Worm (Caenorhabditis elegans) whole organism, late embryonic: ENCODE measurements around the gene rbr-2.

Experiments used
- F13H6.1 ChIP-seq: sonication (generic microtip); optimal IDR thresholded peaks from 2 replicates; lab custom pipeline; 2016; ENCODE audit warnings: missing genetic modification characterization, missing compliant biosample characterization
- K02D7.2 ChIP-seq: sonication (generic microtip); optimal IDR thresholded peaks from 2 replicates; lab custom pipeline; 2017; ENCODE audit warnings: mild to moderate bottlenecking, missing genetic modification characterization, missing compliant biosample characterization
- K09A11.1 ChIP-seq: sonication (generic microtip); optimal IDR thresholded peaks from 2 replicates; lab custom pipeline; 2017; ENCODE audit warnings: antibody characterized with exemption, mild to moderate bottlenecking, missing genetic modification characterization, missing compliant biosample characterization; ENCODE audit not compliant: insufficient read depth
- T23F11.4 ChIP-seq: fragments of 200-800 bp; sonication (Bioruptor generic); optimal IDR thresholded peaks from 2 replicates; lab custom pipeline; 2018; ENCODE audit warnings: mild to moderate bottlenecking, missing genetic modification characterization, missing compliant biosample characterization
- ama-1 ChIP-seq: fragments of 150-350 bp; optimal IDR thresholded peaks from 2 replicates; lab custom pipeline; 2014
- ceh-2 ChIP-seq: sonication (generic microtip); optimal IDR thresholded peaks from 2 replicates; lab custom pipeline; 2016; ENCODE audit warnings: missing genotype, missing genetic modification characterization, missing compliant biosample characterization
- ceh-31 ChIP-seq: sonication (generic microtip); optimal IDR thresholded peaks from 2 replicates; lab custom pipeline; 2016; ENCODE audit warnings: missing genetic modification characterization, missing compliant biosample characterization
- ceh-48 ChIP-seq: sonication (generic microtip); optimal IDR thresholded peaks from 2 replicates; lab custom pipeline; 2016; ENCODE audit warnings: missing genetic modification characterization, inconsistent platforms, missing compliant biosample characterization
- ceh-6 ChIP-seq: fragments of 200-800 bp; sonication (Bioruptor generic); optimal IDR thresholded peaks from 2 replicates; lab custom pipeline; 2018; ENCODE audit warnings: mild to moderate bottlenecking, missing genetic modification characterization, missing compliant biosample characterization
- ceh-9 ChIP-seq: sonication (generic microtip); optimal IDR thresholded peaks from 2 replicates; lab custom pipeline; 2016; ENCODE audit warnings: mild to moderate bottlenecking, missing genetic modification characterization, inconsistent platforms, missing compliant biosample characterization
- che-1 ChIP-seq: sonication (generic microtip); optimal IDR thresholded peaks from 2 replicates; lab custom pipeline; 2016; ENCODE audit warnings: mild to moderate bottlenecking, missing genetic modification characterization, missing compliant biosample characterization
- dmd-4 ChIP-seq: sonication (generic microtip); optimal IDR thresholded peaks from 2 replicates; lab custom pipeline; 2016; ENCODE audit warnings: borderline replicate concordance, missing genetic modification characterization, missing compliant biosample characterization
- dve-1 ChIP-seq: sonication (generic microtip); optimal IDR thresholded peaks from 2 replicates; lab custom pipeline; 2017; ENCODE audit warnings: antibody characterized with exemption, mild to moderate bottlenecking, missing genetic modification characterization, missing compliant biosample characterization
- elt-2 ChIP-seq: sonication (generic microtip); optimal IDR thresholded peaks from 2 replicates; lab custom pipeline; 2016; ENCODE audit warnings: missing genetic modification reagents, missing genetic modification characterization, missing compliant biosample characterization
- elt-4 ChIP-seq: sonication (generic microtip); optimal IDR thresholded peaks from 2 replicates; lab custom pipeline; 2016; ENCODE audit warnings: missing genetic modification characterization, missing compliant biosample characterization
- eyg-1 ChIP-seq: sonication (generic microtip); optimal IDR thresholded peaks from 2 replicates; lab custom pipeline; 2016; ENCODE audit warnings: missing genotype, missing genetic modification characterization, missing compliant biosample characterization
- fax-1 ChIP-seq: sonication (generic microtip); optimal IDR thresholded peaks from 2 replicates; lab custom pipeline; 2016; ENCODE audit warnings: missing genotype, missing genetic modification characterization, missing compliant biosample characterization
- fkh-10 ChIP-seq: fragments of 150-350 bp; optimal IDR thresholded peaks from 2 replicates; lab custom pipeline; 2014; ENCODE audit warnings: missing biosample characterization, missing genetic modification reagents, missing genetic modification characterization
- hlh-13 ChIP-seq: fragments of 200-800 bp; sonication (Bioruptor generic); optimal IDR thresholded peaks from 2 replicates; lab custom pipeline; 2018; ENCODE audit warnings: mild to moderate bottlenecking, missing genetic modification characterization, missing compliant biosample characterization
- hlh-8 ChIP-seq: sonication (generic microtip); optimal IDR thresholded peaks from 2 replicates; lab custom pipeline; 2016; ENCODE audit warnings: missing genotype, missing genetic modification characterization, missing compliant biosample characterization
- npax-4 ChIP-seq: sonication (generic microtip); optimal IDR thresholded peaks from 2 replicates; lab custom pipeline; 2016; ENCODE audit warnings: missing genetic modification characterization, missing compliant biosample characterization
- odd-2 ChIP-seq: sonication (generic microtip); optimal IDR thresholded peaks from 2 replicates; lab custom pipeline; 2017; ENCODE audit warnings: antibody characterized with exemption, mild to moderate bottlenecking, missing genetic modification characterization, missing compliant biosample characterization
- pat-9 ChIP-seq: fragments of 200-800 bp; sonication (Bioruptor generic); optimal IDR thresholded peaks from 2 replicates; lab custom pipeline; 2018; ENCODE audit warnings: mild to moderate bottlenecking, missing genetic modification characterization, moderate library complexity, missing compliant biosample characterization
- pha-2 ChIP-seq: sonication (generic microtip); optimal IDR thresholded peaks from 2 replicates; lab custom pipeline; 2017; ENCODE audit warnings: mild to moderate bottlenecking, missing genetic modification characterization, missing compliant biosample characterization
- pqm-1 ChIP-seq: sonication (generic microtip); optimal IDR thresholded peaks from 2 replicates; lab custom pipeline; 2016; ENCODE audit warnings: missing genetic modification characterization, missing compliant biosample characterization
- ref-2 ChIP-seq: sonication (generic microtip); optimal IDR thresholded peaks from 2 replicates; lab custom pipeline; 2016; ENCODE audit warnings: missing genetic modification characterization, missing compliant biosample characterization
- sox-2 ChIP-seq: fragments of 200-800 bp; sonication (Bioruptor generic); IDR thresholded peaks from 2 replicates; pipeline ENCODE4 v1.3.6; 2022; ENCODE audit warnings: missing genetic modification reagents, missing genetic modification characterization, missing compliant biosample characterization
- sox-4 ChIP-seq: sonication (generic microtip); optimal IDR thresholded peaks from 2 replicates; lab custom pipeline; 2017; ENCODE audit warnings: mild to moderate bottlenecking, missing genetic modification characterization, inconsistent platforms, missing compliant biosample characterization
- ttx-3 ChIP-seq: sonication (generic microtip); optimal IDR thresholded peaks from 2 replicates; lab custom pipeline; 2016; ENCODE audit warnings: missing genetic modification reagents, missing genetic modification characterization, missing compliant biosample characterization
- unc-3 ChIP-seq, 2 experiments: fragments of 200-800 bp in 1 of 2; sonication (Bioruptor generic) in 1 of 2; sonication (generic microtip) in 1 of 2; conservative IDR thresholded peaks in 1 of 2; optimal IDR thresholded peaks in 1 of 2; 2 replicates each; pipeline versions ENCODE4 v1.3.6 to Lab custom; 2016 to 2022; ENCODE audit warnings: missing compliant biosample characterization in 2 of 2, missing genetic modification characterization in 2 of 2, missing genetic modification reagents in 1 of 2
- zip-5 ChIP-seq: sonication (generic microtip); optimal IDR thresholded peaks from 2 replicates; lab custom pipeline; 2016; ENCODE audit warnings: missing genetic modification characterization, missing compliant biosample characterization

Gene rbr-2

DNA sequence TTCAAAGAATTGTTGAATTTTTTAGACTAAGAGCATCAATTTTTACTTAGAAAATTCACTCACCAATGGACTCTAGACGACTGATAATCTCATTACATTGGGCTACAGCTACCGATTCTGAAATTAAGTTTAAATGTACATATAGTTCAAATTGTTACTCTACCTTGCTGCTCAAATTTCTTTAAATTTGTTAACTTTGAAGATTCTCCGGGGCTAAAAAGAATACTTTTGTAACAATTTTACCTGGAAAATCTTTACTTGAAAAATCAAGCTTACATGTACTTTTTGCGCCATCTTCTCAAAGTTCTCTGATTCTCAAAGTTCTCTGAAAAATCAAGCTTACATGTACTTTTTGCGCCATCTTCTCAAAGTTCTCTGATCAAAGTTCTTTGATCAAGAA lies 40.3 kb upstream of the rbr-2 start, which contains the start of gene sdz-13:
TSS of gene sdz-13 (minus strand) at position 101 of the 400 bp plus-strand sequence.
- no peak for TF ChIP-seq zip-5 (tag; lab: Kevin White, UChicago)

DNA sequence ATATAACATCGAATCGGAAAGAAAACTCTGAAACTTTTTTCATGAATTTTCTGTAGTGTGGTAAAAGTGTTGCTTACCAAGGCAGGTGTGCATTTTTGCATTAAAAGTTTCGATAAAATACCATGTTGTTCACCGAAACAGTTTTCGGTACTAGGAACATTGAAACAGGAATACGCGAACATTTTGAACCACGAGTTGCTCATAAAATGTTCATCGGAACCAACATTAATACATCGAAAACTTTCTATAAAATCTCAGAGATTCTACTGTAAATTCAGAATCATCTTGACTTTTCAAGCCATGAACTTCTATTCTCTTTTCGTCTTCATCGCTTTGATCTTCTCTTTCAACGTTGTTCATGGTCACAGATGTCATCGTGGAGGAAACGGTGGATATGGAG lies 39.6 kb upstream of the rbr-2 start, which contains the start of gene fipr-15:
TSS of gene fipr-15 (plus strand) at position 301 of the 400 bp plus-strand sequence.
- no peak for TF ChIP-seq npax-4 (tag; lab: Kevin White, UChicago)
- no peak for TF ChIP-seq K02D7.2 (tag; lab: Kevin White, UChicago)
- TF ChIP-seq ref-2 (tag; lab: Kevin White, UChicago) = no peak
- no peak for TF ChIP-seq unc-3 (GFP tag; conservative IDR thresholded peaks at IDR 0.05; lab: Robert Waterston, UW)
- TF ChIP-seq unc-3 (tag; optimal IDR thresholded peaks at IDR 0.05; lab: Kevin White, UChicago) = no peak
- TF ChIP-seq pha-2 (tag; lab: Kevin White, UChicago) = no peak
- no peak for TF ChIP-seq hlh-8 (tag; lab: Kevin White, UChicago)
- no peak for TF ChIP-seq odd-2
- no peak for TF ChIP-seq ceh-2 (tag; lab: Kevin White, UChicago)
- no peak for TF ChIP-seq ama-1 (lab: Kevin White, UChicago)
- no peak for TF ChIP-seq elt-4
- TF ChIP-seq T23F11.4 (GFP tag; lab: Kevin White, UChicago) = no peak
- no peak for TF ChIP-seq ttx-3 (tag; lab: Kevin White, UChicago)
- TF ChIP-seq K09A11.1 = no peak
- no peak for TF ChIP-seq elt-2
- TF ChIP-seq ceh-9 = no peak
- no peak for TF ChIP-seq ceh-6
- TF ChIP-seq pqm-1 (tag; lab: Kevin White, UChicago) = no peak
- TF ChIP-seq dmd-4 (tag; lab: Kevin White, UChicago) = no peak
- no peak for TF ChIP-seq dve-1
- TF ChIP-seq sox-4 = no peak

DNA sequence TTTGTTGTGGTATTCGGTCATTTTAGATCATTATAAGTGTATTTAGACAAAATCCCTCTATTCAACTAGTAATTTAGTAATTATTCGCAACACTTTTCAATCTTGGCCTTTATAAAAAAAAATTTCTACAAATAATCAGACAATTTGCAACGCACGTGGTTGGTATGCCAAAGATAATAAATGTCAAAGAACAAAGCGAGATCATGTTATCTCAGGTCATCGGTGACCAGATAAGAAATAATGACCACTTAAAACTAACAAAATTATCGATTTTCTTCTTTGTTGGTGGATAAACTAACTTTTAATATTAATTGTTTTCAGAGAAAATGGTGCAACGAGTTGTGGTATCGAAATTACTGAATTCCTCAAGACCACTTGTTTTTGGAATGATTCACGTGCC lies 38.6 kb upstream of the rbr-2 start, which contains the start of gene F13E9.13:
TSS of gene F13E9.13 (plus strand) at position 317 of the 400 bp plus-strand sequence.
- TF ChIP-seq elt-2 (peak; percentile 86), che-1 (no peak)

ce11 chrIV:10884263-10884662 lies 35.6 kb upstream of the rbr-2 start, which contains the start of gene F13E9.5:
F13E9.5 (minus strand) TSS chrIV:10884363.
- TF ChIP-seq elt-4 = no peak
- TF ChIP-seq pat-9 = no peak
- TF ChIP-seq, all 69 proteins: peak for 0

DNA sequence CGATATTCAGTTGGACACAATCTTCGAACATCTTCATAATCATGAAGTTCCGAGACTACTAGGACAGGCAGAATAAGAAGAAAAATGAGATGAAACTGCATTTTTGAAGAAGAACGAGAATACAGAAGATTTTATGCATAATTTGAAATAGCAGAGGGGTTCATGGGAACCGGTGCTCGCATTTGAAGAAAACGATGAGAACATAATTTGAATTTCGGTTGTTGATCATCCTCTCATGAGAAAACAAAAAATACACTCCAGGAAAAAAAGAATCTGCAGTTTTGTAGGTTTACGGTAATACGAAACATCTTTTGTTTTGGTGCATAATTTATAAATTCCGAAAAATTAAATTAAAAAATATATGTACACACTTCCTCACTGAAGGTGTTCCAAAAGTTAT lies 34.0 kb upstream of the rbr-2 start, which contains the start of gene srlf-11:
TSS of gene srlf-11 (minus strand) at position 101 of the 400 bp plus-strand sequence.
- TF ChIP-seq ama-1 (lab: Kevin White, UChicago) (no peak), dve-1 (no peak), ceh-48 (no peak), fkh-10 (GFP tag; lab: Kevin White, UChicago) (no peak), sox-2 (GFP tag; lab: Robert Waterston, UW) (no peak), unc-3 (GFP tag; conservative IDR thresholded peaks at IDR 0.05; lab: Robert Waterston, UW) (no peak), unc-3 (tag; optimal IDR thresholded peaks at IDR 0.05; lab: Kevin White, UChicago) (no peak), eyg-1 (no peak), ceh-31 (tag; lab: Kevin White, UChicago) (no peak), dmd-4 (tag; lab: Kevin White, UChicago) (no peak), pat-9 (no peak), hlh-13 (GFP tag; lab: Kevin White, UChicago) (no peak), F13H6.1 (tag; lab: Kevin White, UChicago) (no peak)

ce11 chrIV:10887285-10887684 lies 32.6 kb upstream of the rbr-2 start, which contains the start of gene F13E9.16:
F13E9.16 (minus strand) TSS chrIV:10887385.
- no peak for TF ChIP-seq ceh-2 (tag; lab: Kevin White, UChicago)
- no peak for TF ChIP-seq eyg-1
- no peak for TF ChIP-seq fax-1 (tag; lab: Kevin White, UChicago)
- no peak for TF ChIP-seq hlh-13 (GFP tag; lab: Kevin White, UChicago)
